Fruit fly (Drosophila melanogaster) whole organism, prepupa: Measurements from ENCODE around the gene Cdep.

ENCODE experiments used
- Blimp-1 ChIP-seq: fragments of 200-800 bp; sonication (Bioruptor generic); optimal IDR thresholded peaks from 3 replicates; lab custom pipeline; 2017; ENCODE audit warnings: missing biosample characterization, missing genetic modification characterization, mild to moderate bottlenecking, moderate library complexity, missing genetic modification reagents
- CG10669 ChIP-seq: fragments of 200-800 bp; sonication (Bioruptor generic); optimal IDR thresholded peaks from 3 replicates; lab custom pipeline; 2018; ENCODE audit warnings: missing biosample characterization, mild to moderate bottlenecking, missing genetic modification characterization, moderate library complexity
- CG11294 ChIP-seq: fragments of 200-800 bp; sonication (Bioruptor generic); IDR thresholded peaks from 2 replicates; pipeline ENCODE4 v1.3.6; 2022; ENCODE audit warnings: missing biosample characterization, missing genetic modification characterization
- CG11902 ChIP-seq: fragments of 200-800 bp; sonication (Bioruptor generic); optimal IDR thresholded peaks from 3 replicates; lab custom pipeline; 2016; ENCODE audit warnings: missing biosample characterization, missing genetic modification characterization
- CG15336 ChIP-seq: fragments of 200-800 bp; sonication (Bioruptor generic); IDR thresholded peaks from 2 replicates; pipeline ENCODE4 v1.3.6; 2022; ENCODE audit warnings: missing biosample characterization, missing genetic modification characterization
- CG1621 ChIP-seq: fragments of 200-800 bp; sonication (Bioruptor generic); optimal IDR thresholded peaks from 3 replicates; lab custom pipeline; 2018; ENCODE audit warnings: missing biosample characterization, mild to moderate bottlenecking, missing genetic modification characterization
- CG16779 ChIP-seq: fragments of 200-800 bp; sonication (Bioruptor generic); optimal IDR thresholded peaks from 3 replicates; lab custom pipeline; 2017; ENCODE audit warnings: missing biosample characterization, mild to moderate bottlenecking, missing genetic modification characterization
- CG3032 ChIP-seq: fragments of 200-800 bp; optimal IDR thresholded peaks from 2 replicates; lab custom pipeline; 2019; ENCODE audit warnings: missing biosample characterization, mild to moderate bottlenecking, missing genetic modification characterization, moderate library complexity
- CG31627 ChIP-seq: fragments of 200-800 bp; sonication (Bioruptor generic); optimal IDR thresholded peaks from 3 replicates; lab custom pipeline; 2016; ENCODE audit warnings: missing biosample characterization, missing genetic modification characterization
- CG32006 ChIP-seq: fragments of 200-800 bp; sonication (Bioruptor generic); optimal IDR thresholded peaks from 3 replicates; lab custom pipeline; 2017; ENCODE audit warnings: missing biosample characterization, mild to moderate bottlenecking, missing genetic modification characterization
- CG6163 ChIP-seq: fragments of 200-800 bp; sonication (Bioruptor generic); IDR thresholded peaks from 3 replicates; pipeline ENCODE4 v1.3.6; 2022; ENCODE audit warnings: missing biosample characterization, missing genetic modification characterization
- CG6808 ChIP-seq: fragments of 200-800 bp; sonication (Bioruptor generic); optimal IDR thresholded peaks from 3 replicates; lab custom pipeline; 2017; ENCODE audit warnings: missing biosample characterization, missing genetic modification characterization, mild to moderate bottlenecking, moderate library complexity, missing genetic modification reagents
- CG8119 ChIP-seq: fragments of 200-800 bp; sonication (Bioruptor generic); IDR thresholded peaks from 3 replicates; pipeline ENCODE4 v1.3.6; 2022; ENCODE audit warnings: missing biosample characterization, missing genetic modification characterization
- CG8632 ChIP-seq: fragments of 200-800 bp; sonication (Bioruptor generic); optimal IDR thresholded peaks from 3 replicates; lab custom pipeline; 2016; ENCODE audit warnings: missing biosample characterization, missing genetic modification characterization
- CG9139 ChIP-seq: fragments of 200-800 bp; sonication (Bioruptor generic); optimal IDR thresholded peaks from 3 replicates; lab custom pipeline; 2017; ENCODE audit warnings: missing biosample characterization, mild to moderate bottlenecking, missing genetic modification characterization
- Eip78C ChIP-seq: fragments of 200-800 bp; sonication (Bioruptor generic); peaks from one replicate; lab custom pipeline; 2016; ENCODE audit warnings: missing biosample characterization, missing genetic modification characterization
- Eip93F ChIP-seq: fragments of 200-800 bp; sonication (Bioruptor generic); optimal IDR thresholded peaks from 2 replicates; lab custom pipeline; 2016; ENCODE audit warnings: missing biosample characterization, mild to moderate bottlenecking, missing genetic modification characterization
- Ets21C ChIP-seq: fragments of 200-800 bp; sonication (Bioruptor generic); optimal IDR thresholded peaks from 3 replicates; lab custom pipeline; 2016; ENCODE audit warnings: missing biosample characterization, missing genetic modification characterization
- Gug ChIP-seq: fragments of 200-800 bp; sonication (Bioruptor generic); IDR thresholded peaks from 2 replicates; pipeline ENCODE4 v1.3.6; 2022; ENCODE audit warnings: missing biosample characterization, missing genetic modification characterization
- Hr38 ChIP-seq: sonication (Bioruptor generic); optimal IDR thresholded peaks from 2 replicates; lab custom pipeline; 2016; ENCODE audit warnings: missing biosample characterization, missing genetic modification characterization
- Hr39 ChIP-seq: fragments of 200-800 bp; sonication (Bioruptor generic); optimal IDR thresholded peaks from 2 replicates; lab custom pipeline; 2016; ENCODE audit warnings: missing biosample characterization, missing genetic modification characterization
- Lpt ChIP-seq: fragments of 200-800 bp; sonication (Bioruptor generic); optimal IDR thresholded peaks from 3 replicates; lab custom pipeline; 2016; ENCODE audit warnings: missing biosample characterization, missing genetic modification characterization
- Met ChIP-seq: fragments of 200-800 bp; sonication (Bioruptor generic); optimal IDR thresholded peaks from 3 replicates; lab custom pipeline; 2016; ENCODE audit warnings: missing biosample characterization, missing genetic modification characterization
- OdsH ChIP-seq: fragments of 200-800 bp; sonication (Bioruptor generic); optimal IDR thresholded peaks from 3 replicates; lab custom pipeline; 2016; ENCODE audit warnings: missing biosample characterization, missing genetic modification characterization
- Smox ChIP-seq: fragments of 200-800 bp; sonication (Bioruptor generic); optimal IDR thresholded peaks from 3 replicates; lab custom pipeline; 2016; ENCODE audit warnings: missing biosample characterization, missing genetic modification characterization
- Sox102F ChIP-seq: fragments of 200-800 bp; sonication (Bioruptor generic); optimal IDR thresholded peaks from 2 replicates; lab custom pipeline; 2016; ENCODE audit warnings: missing biosample characterization, mild to moderate bottlenecking, missing genetic modification characterization
- Sox14 ChIP-seq: fragments of 200-800 bp; sonication (Bioruptor generic); optimal IDR thresholded peaks from 3 replicates; lab custom pipeline; 2016; ENCODE audit warnings: missing biosample characterization, missing genetic modification characterization
- Sox15 ChIP-seq: fragments of 200-800 bp; sonication (Bioruptor generic); optimal IDR thresholded peaks from 3 replicates; lab custom pipeline; 2016; ENCODE audit warnings: missing biosample characterization, missing genetic modification characterization
- acj6 ChIP-seq: fragments of 200-800 bp; sonication (Bioruptor generic); optimal IDR thresholded peaks from 3 replicates; lab custom pipeline; 2016; ENCODE audit warnings: missing biosample characterization, missing genetic modification characterization
- cyc ChIP-seq: fragments of 200-800 bp; sonication (Bioruptor generic); optimal IDR thresholded peaks from 3 replicates; lab custom pipeline; 2016; ENCODE audit warnings: missing biosample characterization, missing genetic modification characterization
- dac ChIP-seq: fragments of 200-800 bp; sonication (Bioruptor generic); optimal IDR thresholded peaks from 2 replicates; lab custom pipeline; 2017; ENCODE audit warnings: missing biosample characterization, mild to moderate bottlenecking, missing genetic modification characterization
- dsx ChIP-seq: fragments of 200-800 bp; optimal IDR thresholded peaks from 3 replicates; lab custom pipeline; 2019; ENCODE audit warnings: missing biosample characterization, mild to moderate bottlenecking, missing genetic modification characterization, moderate library complexity; ENCODE audit not compliant: poor library complexity, severe bottlenecking
- eg ChIP-seq: fragments of 200-800 bp; sonication (Bioruptor generic); IDR thresholded peaks from 3 replicates; pipeline ENCODE4 v1.3.6; 2022; ENCODE audit warnings: missing biosample characterization, missing genetic modification characterization
- esn ChIP-seq: fragments of 200-800 bp; sonication (Bioruptor generic); optimal IDR thresholded peaks from 2 replicates; lab custom pipeline; 2016; ENCODE audit warnings: missing biosample characterization, mild to moderate bottlenecking, missing genetic modification characterization, moderate library complexity
- fd59A ChIP-seq: fragments of 200-800 bp; sonication (Bioruptor generic); optimal IDR thresholded peaks from 2 replicates; lab custom pipeline; 2017; ENCODE audit warnings: missing biosample characterization, mild to moderate bottlenecking, missing genetic modification characterization, missing genetic modification reagents
- fd85E ChIP-seq: fragments of 200-800 bp; sonication (Bioruptor generic); optimal IDR thresholded peaks from 3 replicates; lab custom pipeline; 2016; ENCODE audit warnings: missing biosample characterization, missing genetic modification characterization
- fkh ChIP-seq: fragments of 200-800 bp; sonication (Bioruptor generic); optimal IDR thresholded peaks from 3 replicates; lab custom pipeline; 2017; ENCODE audit warnings: missing biosample characterization, mild to moderate bottlenecking, missing genetic modification characterization, moderate library complexity
- lz ChIP-seq: fragments of 200-800 bp; sonication (Bioruptor generic); optimal IDR thresholded peaks from 3 replicates; lab custom pipeline; 2016; ENCODE audit warnings: missing biosample characterization, missing genetic modification characterization
- pdm3 ChIP-seq: fragments of 200-800 bp; sonication (Bioruptor generic); optimal IDR thresholded peaks from 3 replicates; lab custom pipeline; 2016; ENCODE audit warnings: missing biosample characterization, missing genetic modification characterization
- salr ChIP-seq, 2 experiments: fragments of 200-800 bp; sonication (Bioruptor generic); optimal IDR thresholded peaks; 3 replicates each; lab custom pipeline; 2016 to 2018; ENCODE audit warnings: missing biosample characterization in 2 of 2, missing genetic modification characterization in 2 of 2, mild to moderate bottlenecking in 1 of 2
- spab ChIP-seq: fragments of 200-800 bp; sonication (Bioruptor generic); optimal IDR thresholded peaks from 2 replicates; lab custom pipeline; 2017; ENCODE audit warnings: missing biosample characterization, mild to moderate bottlenecking, missing genetic modification characterization, missing genetic modification reagents
- ss ChIP-seq, 2 experiments: fragments of 200-800 bp; sonication (Bioruptor generic); optimal IDR thresholded peaks; 2 replicates in 1 of 2; 3 replicates in 1 of 2; lab custom pipeline; 2017 to 2018; ENCODE audit warnings: mild to moderate bottlenecking in 2 of 2, missing biosample characterization in 2 of 2, missing genetic modification characterization in 2 of 2, moderate library complexity in 1 of 2
- svp ChIP-seq: fragments of 200-800 bp; sonication (Bioruptor generic); peaks from one replicate; lab custom pipeline; 2016; ENCODE audit warnings: missing biosample characterization, missing genetic modification characterization
- topi ChIP-seq: fragments of 200-800 bp; sonication (Bioruptor generic); optimal IDR thresholded peaks from 3 replicates; lab custom pipeline; 2016; ENCODE audit warnings: missing biosample characterization, missing genetic modification characterization

Cdep gene

dm6 chr3R:4986666-4987065 is 76.3 kb downstream of the Cdep start:
- TF ChIP-seq CG9139 (GFP tag; lab: Kevin White, UChicago) (no peak), Sox15 (no peak), CG8632 (GFP tag; lab: Kevin White, UChicago) (no peak), Lpt (no peak), Eip78C (GFP tag; lab: Kevin White, UChicago) (no peak), topi (GFP tag; lab: Kevin White, UChicago) (no peak), fkh (GFP tag; lab: Kevin White, UChicago) (no peak), Blimp-1 (GFP tag; lab: Kevin White, UChicago) (no peak), lz (GFP tag; lab: Kevin White, UChicago) (no peak), svp (no peak), Met (GFP tag; lab: Kevin White, UChicago) (no peak), CG31627 (GFP tag; lab: Kevin White, UChicago) (no peak), CG6163 (no peak), CG1621 (tag; lab: Kevin White, UChicago) (no peak), CG6808 (GFP tag; lab: Kevin White, UChicago) (no peak), dac (GFP tag; lab: Kevin White, UChicago) (no peak), Sox102F (no peak)

DNA sequence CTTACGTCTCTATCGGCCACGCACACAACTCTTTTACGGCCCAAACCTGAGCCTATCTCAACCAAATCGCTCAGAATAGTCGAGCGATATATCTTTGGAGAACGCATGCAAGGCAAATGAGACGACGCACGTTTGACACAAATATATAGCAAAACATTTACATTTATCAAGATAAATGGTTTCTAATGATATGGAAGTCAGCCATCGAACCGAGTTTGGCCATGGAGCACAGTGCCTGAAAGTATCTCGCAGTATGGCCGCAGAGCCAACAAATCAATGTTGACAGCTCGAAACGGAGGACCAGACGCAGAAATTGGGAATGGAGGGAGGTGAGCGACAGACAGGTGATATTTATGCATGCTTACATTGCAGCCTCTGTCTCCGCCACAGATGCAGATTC is 77.1 kb downstream of the Cdep start:
- TF ChIP-seq Eip78C (GFP tag; lab: Kevin White, UChicago) (peak; percentile 34), spab (GFP tag; lab: Kevin White, UChicago) (no peak)

DNA sequence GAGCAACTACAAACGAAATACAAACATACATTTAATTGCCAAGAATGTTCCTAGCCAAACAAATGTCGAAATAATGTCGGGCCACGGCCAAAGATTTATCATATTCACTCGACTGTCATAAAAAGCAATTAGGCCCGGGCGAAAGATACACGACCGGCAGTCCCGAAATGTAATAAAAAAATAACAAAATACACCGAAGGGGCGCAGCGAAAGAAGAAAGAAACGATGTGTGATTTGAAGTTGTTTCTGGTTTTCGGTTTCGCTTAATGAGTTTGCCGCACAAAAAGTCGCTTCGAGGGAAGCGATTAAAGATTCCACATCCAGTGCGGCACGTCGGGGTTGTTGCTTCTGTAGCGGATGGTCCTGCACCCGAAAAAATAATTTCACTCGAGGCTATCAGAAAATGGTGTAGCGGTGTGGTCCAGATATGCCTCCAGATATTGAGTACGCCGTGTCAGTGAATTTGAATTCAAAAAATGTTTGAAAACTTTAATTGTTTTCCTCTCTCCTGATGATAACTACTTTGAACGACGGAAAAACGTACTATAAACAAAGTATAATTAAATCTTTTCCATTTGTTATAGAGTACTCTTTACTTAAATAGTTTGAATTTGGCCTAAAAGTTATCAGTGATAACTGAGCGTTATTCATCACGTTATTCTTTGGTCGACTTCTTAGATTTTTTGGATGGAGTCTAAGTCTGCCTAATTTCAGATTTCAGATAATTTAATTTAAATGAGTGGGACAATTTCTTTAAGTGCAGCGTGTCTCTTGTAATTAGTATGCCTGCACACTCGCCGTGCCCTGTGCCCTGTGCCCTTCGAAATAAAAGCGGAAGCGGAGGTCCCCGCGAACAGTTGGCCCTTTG is 79.0 kb downstream of the Cdep start:
- TF ChIP-seq pdm3 (GFP tag; lab: Kevin White, UChicago) (peak; percentile 61), CG3032 (tag; lab: Kevin White, UChicago) (peak; percentile 27), Lpt (no peak), Eip78C (GFP tag; lab: Kevin White, UChicago) (peak; percentile 94), acj6 (GFP tag; lab: Kevin White, UChicago) (peak; percentile 58), eg (GFP tag; lab: Robert Waterston, UW) (no peak), Eip93F (peak; percentile 21), esn (GFP tag; lab: Kevin White, UChicago) (peak; percentile 84), topi (GFP tag; lab: Kevin White, UChicago) (peak; percentile 71), Smox (GFP tag; lab: Kevin White, UChicago) (peak; percentile 70), CG32006 (GFP tag; lab: Kevin White, UChicago) (peak; percentile 12), fd59A (GFP tag; lab: Kevin White, UChicago) (peak; percentile 26), OdsH (peak; percentile 40), Ets21C (GFP tag; lab: Kevin White, UChicago) (peak; percentile 55), Hr39 (peak; percentile 73), ss (GFP tag; optimal IDR thresholded peaks at IDR 0.05; lab: Kevin White, UChicago) (peak in 1 of 2 experiments; percentile 22), Sox102F (peak; percentile 67), CG31627 (GFP tag; lab: Kevin White, UChicago) (peak; percentile 74), CG6163 (no peak), CG15336 (GFP tag; lab: Robert Waterston, UW) (no peak), salr (GFP tag; optimal IDR thresholded peaks at IDR 0.05; lab: Kevin White, UChicago) (no peak), CG6808 (GFP tag; lab: Kevin White, UChicago) (peak; percentile 36), CG11294 (GFP tag; lab: Robert Waterston, UW) (no peak), CG8119 (GFP tag; lab: Robert Waterston, UW) (no peak), cyc (GFP tag; lab: Kevin White, UChicago) (peak; percentile 59), CG16779 (peak; percentile 22), spab (GFP tag; lab: Kevin White, UChicago) (peak; percentile 38), Gug (no peak), CG11902 (GFP tag; lab: Kevin White, UChicago) (peak; percentile 33), fd85E (GFP tag; lab: Kevin White, UChicago) (no peak), fkh (GFP tag; lab: Kevin White, UChicago) (no peak), lz (GFP tag; lab: Kevin White, UChicago) (peak; percentile 67), Hr38 (GFP tag; lab: Kevin White, UChicago) (no peak), Sox14 (peak; percentile 36), CG10669 (GFP tag; lab: Kevin White, UChicago) (peak; percentile 46), dsx (GFP tag; lab: Kevin White, UChicago) (no peak), Blimp-1 (GFP tag; lab: Kevin White, UChicago) (no peak), dac (GFP tag; lab: Kevin White, UChicago) (no peak)
